Fruit fly (Drosophila melanogaster) whole organism, prepupa: ENCODE results near the gene Zn72D.

Source experiments
- CG10631 ChIP-seq: fragments of 200-800 bp; sonication (Bioruptor generic); optimal IDR thresholded peaks from 2 replicates; lab custom pipeline; 2016; ENCODE audit warnings: missing biosample characterization, missing genetic modification characterization
- CG10669 ChIP-seq: fragments of 200-800 bp; sonication (Bioruptor generic); optimal IDR thresholded peaks from 3 replicates; lab custom pipeline; 2018; ENCODE audit warnings: missing biosample characterization, mild to moderate bottlenecking, missing genetic modification characterization, moderate library complexity
- CG11294 ChIP-seq: fragments of 200-800 bp; sonication (Bioruptor generic); IDR thresholded peaks from 2 replicates; pipeline ENCODE4 v1.3.6; 2022; ENCODE audit warnings: missing biosample characterization, missing genetic modification characterization
- CG11762 ChIP-seq: fragments of 200-800 bp; sonication (Bioruptor generic); optimal IDR thresholded peaks from 3 replicates; lab custom pipeline; 2016; ENCODE audit warnings: missing biosample characterization, missing genetic modification characterization; ENCODE audit not compliant: insufficient read depth
- CG11902 ChIP-seq: fragments of 200-800 bp; sonication (Bioruptor generic); optimal IDR thresholded peaks from 3 replicates; lab custom pipeline; 2016; ENCODE audit warnings: missing biosample characterization, missing genetic modification characterization
- CG15336 ChIP-seq: fragments of 200-800 bp; sonication (Bioruptor generic); IDR thresholded peaks from 2 replicates; pipeline ENCODE4 v1.3.6; 2022; ENCODE audit warnings: missing biosample characterization, missing genetic modification characterization
- CG1621 ChIP-seq: fragments of 200-800 bp; sonication (Bioruptor generic); optimal IDR thresholded peaks from 3 replicates; lab custom pipeline; 2018; ENCODE audit warnings: missing biosample characterization, mild to moderate bottlenecking, missing genetic modification characterization
- CG16779 ChIP-seq: fragments of 200-800 bp; sonication (Bioruptor generic); optimal IDR thresholded peaks from 3 replicates; lab custom pipeline; 2017; ENCODE audit warnings: missing biosample characterization, mild to moderate bottlenecking, missing genetic modification characterization
- CG3032 ChIP-seq: fragments of 200-800 bp; optimal IDR thresholded peaks from 2 replicates; lab custom pipeline; 2019; ENCODE audit warnings: missing biosample characterization, mild to moderate bottlenecking, missing genetic modification characterization, moderate library complexity
- CG31627 ChIP-seq: fragments of 200-800 bp; sonication (Bioruptor generic); optimal IDR thresholded peaks from 3 replicates; lab custom pipeline; 2016; ENCODE audit warnings: missing biosample characterization, missing genetic modification characterization
- CG32006 ChIP-seq: fragments of 200-800 bp; sonication (Bioruptor generic); optimal IDR thresholded peaks from 3 replicates; lab custom pipeline; 2017; ENCODE audit warnings: missing biosample characterization, mild to moderate bottlenecking, missing genetic modification characterization
- CG34406 ChIP-seq: fragments of 200-800 bp; sonication (Bioruptor generic); optimal IDR thresholded peaks from 3 replicates; lab custom pipeline; 2016; ENCODE audit warnings: missing biosample characterization, missing genetic modification characterization
- CG3919 ChIP-seq: fragments of 200-800 bp; sonication (Bioruptor generic); optimal IDR thresholded peaks from 3 replicates; lab custom pipeline; 2016; ENCODE audit warnings: missing biosample characterization, missing genetic modification characterization
- CG4318 ChIP-seq: fragments of 200-800 bp; sonication (Bioruptor generic); optimal IDR thresholded peaks from 3 replicates; lab custom pipeline; 2017; ENCODE audit warnings: missing biosample characterization, mild to moderate bottlenecking, missing genetic modification characterization
- CG6276 ChIP-seq: fragments of 200-800 bp; sonication (Bioruptor generic); optimal IDR thresholded peaks from 2 replicates; lab custom pipeline; 2017; ENCODE audit warnings: missing biosample characterization, mild to moderate bottlenecking, missing genetic modification characterization
- CG6792 ChIP-seq: fragments of 200-800 bp; sonication (Bioruptor generic); optimal IDR thresholded peaks from 3 replicates; lab custom pipeline; 2016; ENCODE audit warnings: missing biosample characterization, missing genetic modification characterization
- CG6808 ChIP-seq: fragments of 200-800 bp; sonication (Bioruptor generic); optimal IDR thresholded peaks from 3 replicates; lab custom pipeline; 2017; ENCODE audit warnings: missing biosample characterization, missing genetic modification characterization, mild to moderate bottlenecking, moderate library complexity, missing genetic modification reagents
- CG6854 ChIP-seq: fragments of 200-800 bp; sonication (Bioruptor generic); optimal IDR thresholded peaks from 2 replicates; lab custom pipeline; 2017; ENCODE audit warnings: missing biosample characterization, mild to moderate bottlenecking, missing genetic modification characterization
- CG7368 ChIP-seq: fragments of 200-800 bp; sonication (Bioruptor generic); optimal IDR thresholded peaks from 3 replicates; lab custom pipeline; 2016; ENCODE audit warnings: missing biosample characterization, missing genetic modification characterization
- CG8119 ChIP-seq: fragments of 200-800 bp; sonication (Bioruptor generic); IDR thresholded peaks from 3 replicates; pipeline ENCODE4 v1.3.6; 2022; ENCODE audit warnings: missing biosample characterization, missing genetic modification characterization
- CG8319 ChIP-seq: fragments of 200-800 bp; sonication (Bioruptor generic); optimal IDR thresholded peaks from 3 replicates; lab custom pipeline; 2016; ENCODE audit warnings: missing biosample characterization, missing genetic modification characterization
- CG8632 ChIP-seq: fragments of 200-800 bp; sonication (Bioruptor generic); optimal IDR thresholded peaks from 3 replicates; lab custom pipeline; 2016; ENCODE audit warnings: missing biosample characterization, missing genetic modification characterization
- CG9139 ChIP-seq: fragments of 200-800 bp; sonication (Bioruptor generic); optimal IDR thresholded peaks from 3 replicates; lab custom pipeline; 2017; ENCODE audit warnings: missing biosample characterization, mild to moderate bottlenecking, missing genetic modification characterization
- Eip75B ChIP-seq: fragments of 200-800 bp; sonication (Bioruptor generic); optimal IDR thresholded peaks from 3 replicates; lab custom pipeline; 2016; ENCODE audit warnings: missing biosample characterization, missing genetic modification characterization
- Eip78C ChIP-seq: fragments of 200-800 bp; sonication (Bioruptor generic); peaks from one replicate; lab custom pipeline; 2016; ENCODE audit warnings: missing biosample characterization, missing genetic modification characterization
- Eip93F ChIP-seq: fragments of 200-800 bp; sonication (Bioruptor generic); optimal IDR thresholded peaks from 2 replicates; lab custom pipeline; 2016; ENCODE audit warnings: missing biosample characterization, mild to moderate bottlenecking, missing genetic modification characterization
- Ets21C ChIP-seq: fragments of 200-800 bp; sonication (Bioruptor generic); optimal IDR thresholded peaks from 3 replicates; lab custom pipeline; 2016; ENCODE audit warnings: missing biosample characterization, missing genetic modification characterization
- Ets96B ChIP-seq: fragments of 200-800 bp; optimal IDR thresholded peaks from 2 replicates; lab custom pipeline; 2019; ENCODE audit warnings: missing biosample characterization, mild to moderate bottlenecking, missing genetic modification characterization, moderate library complexity
- Gug ChIP-seq: fragments of 200-800 bp; sonication (Bioruptor generic); IDR thresholded peaks from 2 replicates; pipeline ENCODE4 v1.3.6; 2022; ENCODE audit warnings: missing biosample characterization, missing genetic modification characterization
- Hr39 ChIP-seq: fragments of 200-800 bp; sonication (Bioruptor generic); optimal IDR thresholded peaks from 2 replicates; lab custom pipeline; 2016; ENCODE audit warnings: missing biosample characterization, missing genetic modification characterization
- Hr4 ChIP-seq: fragments of 200-800 bp; sonication (Bioruptor generic); optimal IDR thresholded peaks from 3 replicates; lab custom pipeline; 2016; ENCODE audit warnings: missing biosample characterization, missing genetic modification characterization
- Met ChIP-seq: fragments of 200-800 bp; sonication (Bioruptor generic); optimal IDR thresholded peaks from 3 replicates; lab custom pipeline; 2016; ENCODE audit warnings: missing biosample characterization, missing genetic modification characterization
- OdsH ChIP-seq: fragments of 200-800 bp; sonication (Bioruptor generic); optimal IDR thresholded peaks from 3 replicates; lab custom pipeline; 2016; ENCODE audit warnings: missing biosample characterization, missing genetic modification characterization
- Sox14 ChIP-seq: fragments of 200-800 bp; sonication (Bioruptor generic); optimal IDR thresholded peaks from 3 replicates; lab custom pipeline; 2016; ENCODE audit warnings: missing biosample characterization, missing genetic modification characterization
- achi ChIP-seq: fragments of 200-800 bp; sonication (Bioruptor generic); optimal IDR thresholded peaks from 3 replicates; lab custom pipeline; 2016; ENCODE audit warnings: missing biosample characterization, missing genetic modification characterization
- acj6 ChIP-seq: fragments of 200-800 bp; sonication (Bioruptor generic); optimal IDR thresholded peaks from 3 replicates; lab custom pipeline; 2016; ENCODE audit warnings: missing biosample characterization, missing genetic modification characterization
- cyc ChIP-seq: fragments of 200-800 bp; sonication (Bioruptor generic); optimal IDR thresholded peaks from 3 replicates; lab custom pipeline; 2016; ENCODE audit warnings: missing biosample characterization, missing genetic modification characterization
- eg ChIP-seq: fragments of 200-800 bp; sonication (Bioruptor generic); IDR thresholded peaks from 3 replicates; pipeline ENCODE4 v1.3.6; 2022; ENCODE audit warnings: missing biosample characterization, missing genetic modification characterization
- esn ChIP-seq: fragments of 200-800 bp; sonication (Bioruptor generic); optimal IDR thresholded peaks from 2 replicates; lab custom pipeline; 2016; ENCODE audit warnings: missing biosample characterization, mild to moderate bottlenecking, missing genetic modification characterization, moderate library complexity
- fd59A ChIP-seq: fragments of 200-800 bp; sonication (Bioruptor generic); optimal IDR thresholded peaks from 2 replicates; lab custom pipeline; 2017; ENCODE audit warnings: missing biosample characterization, mild to moderate bottlenecking, missing genetic modification characterization, missing genetic modification reagents
- fd85E ChIP-seq: fragments of 200-800 bp; sonication (Bioruptor generic); optimal IDR thresholded peaks from 3 replicates; lab custom pipeline; 2016; ENCODE audit warnings: missing biosample characterization, missing genetic modification characterization
- fkh ChIP-seq: fragments of 200-800 bp; sonication (Bioruptor generic); optimal IDR thresholded peaks from 3 replicates; lab custom pipeline; 2017; ENCODE audit warnings: missing biosample characterization, mild to moderate bottlenecking, missing genetic modification characterization, moderate library complexity
- lz ChIP-seq: fragments of 200-800 bp; sonication (Bioruptor generic); optimal IDR thresholded peaks from 3 replicates; lab custom pipeline; 2016; ENCODE audit warnings: missing biosample characterization, missing genetic modification characterization
- net ChIP-seq: fragments of 200-800 bp; sonication (Bioruptor generic); optimal IDR thresholded peaks from 3 replicates; lab custom pipeline; 2016; ENCODE audit warnings: missing biosample characterization, missing genetic modification characterization
- pdm3 ChIP-seq: fragments of 200-800 bp; sonication (Bioruptor generic); optimal IDR thresholded peaks from 3 replicates; lab custom pipeline; 2016; ENCODE audit warnings: missing biosample characterization, missing genetic modification characterization
- salr ChIP-seq, 2 experiments: fragments of 200-800 bp; sonication (Bioruptor generic); optimal IDR thresholded peaks; 3 replicates each; lab custom pipeline; 2016 to 2018; ENCODE audit warnings: missing biosample characterization in 2 of 2, missing genetic modification characterization in 2 of 2, mild to moderate bottlenecking in 1 of 2
- spab ChIP-seq: fragments of 200-800 bp; sonication (Bioruptor generic); optimal IDR thresholded peaks from 2 replicates; lab custom pipeline; 2017; ENCODE audit warnings: missing biosample characterization, mild to moderate bottlenecking, missing genetic modification characterization, missing genetic modification reagents
- ss ChIP-seq, 2 experiments: fragments of 200-800 bp; sonication (Bioruptor generic); optimal IDR thresholded peaks; 2 replicates in 1 of 2; 3 replicates in 1 of 2; lab custom pipeline; 2017 to 2018; ENCODE audit warnings: mild to moderate bottlenecking in 2 of 2, missing biosample characterization in 2 of 2, missing genetic modification characterization in 2 of 2, moderate library complexity in 1 of 2
- svp ChIP-seq: fragments of 200-800 bp; sonication (Bioruptor generic); peaks from one replicate; lab custom pipeline; 2016; ENCODE audit warnings: missing biosample characterization, missing genetic modification characterization
- topi ChIP-seq: fragments of 200-800 bp; sonication (Bioruptor generic); optimal IDR thresholded peaks from 3 replicates; lab custom pipeline; 2016; ENCODE audit warnings: missing biosample characterization, missing genetic modification characterization
- vri ChIP-seq: fragments of 200-800 bp; sonication (Bioruptor generic); optimal IDR thresholded peaks from 3 replicates; lab custom pipeline; 2016; ENCODE audit warnings: missing biosample characterization, mild to moderate bottlenecking, missing genetic modification characterization

The Zn72D gene

DNA sequence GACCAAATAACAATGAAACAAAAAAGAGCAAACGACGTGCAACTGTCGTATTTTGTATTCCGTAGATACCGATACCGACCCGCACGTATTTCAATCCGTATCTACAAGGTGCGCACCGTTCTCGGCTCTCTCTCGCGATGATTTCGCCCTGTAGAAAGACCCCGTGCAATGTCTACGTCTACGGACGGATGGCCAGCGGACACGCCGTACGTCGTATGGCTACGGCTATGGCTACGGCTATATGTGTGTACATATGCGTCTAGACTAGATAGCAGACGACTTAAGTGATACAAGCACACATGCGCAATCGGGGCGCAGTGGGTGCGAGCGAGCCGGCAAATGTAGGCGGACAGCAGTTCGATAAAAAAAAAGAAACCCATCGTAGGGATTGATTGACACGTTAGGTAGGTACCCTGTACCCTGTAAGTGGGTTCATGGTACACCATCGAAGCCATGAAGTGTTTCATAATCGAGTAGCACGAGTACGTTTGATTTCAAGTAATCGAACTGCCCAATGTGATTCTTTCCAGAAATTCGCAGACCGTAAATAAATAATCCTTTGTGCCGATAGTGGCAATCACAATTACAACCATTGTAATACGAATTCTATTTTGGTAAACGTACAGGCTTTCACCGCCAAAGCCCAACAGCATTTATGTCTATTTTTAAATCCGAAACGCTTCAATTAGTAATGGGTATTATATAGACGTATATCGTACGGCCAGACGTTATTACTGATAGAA lies 37.2 kb upstream of the Zn72D start:
- TF ChIP-seq Sox14 (GFP tag; lab: Kevin White, UChicago), result peak; percentile 23
- TF ChIP-seq spab (GFP tag; lab: Kevin White, UChicago), result no peak
- peak; percentile 24 for TF ChIP-seq OdsH
- TF ChIP-seq CG8319 (GFP tag; lab: Kevin White, UChicago), result peak; percentile 25
- TF ChIP-seq CG8632, result no peak
- TF ChIP-seq Met (GFP tag; lab: Kevin White, UChicago), result peak; percentile 27
- TF ChIP-seq ss (GFP tag; optimal IDR thresholded peaks at IDR 0.05; lab: Kevin White, UChicago), result peak; percentile 1 to 15
- TF ChIP-seq net, result peak; percentile 32
- peak; percentile 24 for TF ChIP-seq CG10631 (GFP tag; lab: Kevin White, UChicago)
- TF ChIP-seq CG9139, result no peak
- peak; percentile 46 for TF ChIP-seq fkh (GFP tag; lab: Kevin White, UChicago)
- TF ChIP-seq CG16779, result no peak
- peak; percentile 47 for TF ChIP-seq pdm3 (GFP tag; lab: Kevin White, UChicago)
- peak; percentile 56 for TF ChIP-seq CG1621
- TF ChIP-seq CG31627, result no peak
- peak; percentile 58 for TF ChIP-seq Eip93F (GFP tag; lab: Kevin White, UChicago)
- peak; percentile 24 for TF ChIP-seq CG10669 (GFP tag; lab: Kevin White, UChicago)
- TF ChIP-seq CG8119 (GFP tag; lab: Robert Waterston, UW), result no peak
- peak; percentile 31 for TF ChIP-seq CG11902 (GFP tag; lab: Kevin White, UChicago)
- TF ChIP-seq CG15336, result no peak
- peak; percentile 8 for TF ChIP-seq achi
- peak; percentile 23 for TF ChIP-seq Hr39 (GFP tag; lab: Kevin White, UChicago)
- no peak for TF ChIP-seq cyc
- peak; percentile 46 for TF ChIP-seq vri (GFP tag; lab: Kevin White, UChicago)
- TF ChIP-seq fd85E (GFP tag; lab: Kevin White, UChicago), result no peak
- peak; percentile 36 for TF ChIP-seq CG3919 (GFP tag; lab: Kevin White, UChicago)
- TF ChIP-seq fd59A, result peak; percentile 30
- TF ChIP-seq Eip75B, result peak; percentile 42
- TF ChIP-seq Ets96B (tag; lab: Kevin White, UChicago), result peak; percentile 22
- TF ChIP-seq CG32006 (GFP tag; lab: Kevin White, UChicago), result peak; percentile 52
- peak; percentile 17 for TF ChIP-seq CG6792
- peak; percentile 80 for TF ChIP-seq svp (GFP tag; lab: Kevin White, UChicago)
- no peak for TF ChIP-seq CG7368
- TF ChIP-seq Ets21C, result peak; percentile 14
- TF ChIP-seq Hr4 (GFP tag; lab: Kevin White, UChicago), result peak; percentile 45
- no peak for TF ChIP-seq CG6276 (GFP tag; lab: Kevin White, UChicago)
- TF ChIP-seq CG11762 (GFP tag; lab: Kevin White, UChicago), result peak; percentile 37
- TF ChIP-seq esn (GFP tag; lab: Kevin White, UChicago), result peak; percentile 23
- peak; percentile 43 for TF ChIP-seq lz (GFP tag; lab: Kevin White, UChicago)
- peak; percentile 0 for TF ChIP-seq CG3032 (tag; lab: Kevin White, UChicago)
- peak; percentile 43 for TF ChIP-seq CG6808
- peak; percentile 24 for TF ChIP-seq CG34406 (GFP tag; lab: Kevin White, UChicago)
- TF ChIP-seq Gug, result no peak
- TF ChIP-seq Eip78C, result peak; percentile 83
- no peak for TF ChIP-seq topi (GFP tag; lab: Kevin White, UChicago)
- TF ChIP-seq acj6 (GFP tag; lab: Kevin White, UChicago), result peak; percentile 34
- TF ChIP-seq salr (GFP tag; optimal IDR thresholded peaks at IDR 0.05; lab: Kevin White, UChicago), result peak in 1 of 2 experiments; percentile 16
- TF ChIP-seq CG11294, result peak; percentile 5; the same call in 1 of the 2 replicates
- 0 out of 3 replicates have a peak, but pooled peaks have one; percentile 39 for TF ChIP-seq eg
- TF ChIP-seq CG6854 (GFP tag; lab: Kevin White, UChicago), result no peak
- TF ChIP-seq CG4318 (GFP tag; lab: Kevin White, UChicago), result peak; percentile 1
